Worm (Caenorhabditis elegans) whole organism, L4/young adult: ENCODE results near the gene Y41C4A.11.

Experiments used
- dao-5 ChIP-seq: sonication (generic microtip); optimal IDR thresholded peaks from 2 replicates; lab custom pipeline; 2016; ENCODE audit warnings: missing genotype, missing genetic modification characterization, moderate library complexity, missing compliant biosample characterization
- him-1 ChIP-seq: sonication (generic microtip); optimal IDR thresholded peaks from 2 replicates; lab custom pipeline; 2016; ENCODE audit warnings: missing genotype, missing genetic modification reagents, missing genetic modification characterization, missing compliant biosample characterization

ce11 chrIII:11750817-11751216, 31.2 kb downstream of the Y41C4A.11 start:
- TF ChIP-seq him-1 (no peak), dao-5 (no peak)
